Fruit fly (Drosophila melanogaster) whole organism, pupa: Measurements from ENCODE around the gene CG12229.

Experiments
- CG10348 ChIP-seq: fragments of 200-800 bp; sonication (Bioruptor generic); IDR thresholded peaks from 2 replicates; pipeline ENCODE4 v1.3.6; 2022; ENCODE audit warnings: missing biosample characterization, missing genetic modification characterization
- CG12605 ChIP-seq: fragments of 200-800 bp; sonication (Bioruptor generic); IDR thresholded peaks from 2 replicates; pipeline ENCODE4 v1.3.6; 2022; ENCODE audit warnings: missing biosample characterization, missing genetic modification characterization
- CG13204 ChIP-seq: fragments of 200-800 bp; sonication (Bioruptor generic); optimal IDR thresholded peaks from 2 replicates; lab custom pipeline; 2018; ENCODE audit warnings: missing biosample characterization, mild to moderate bottlenecking, missing genetic modification characterization, moderate library complexity
- CG14655 ChIP-seq: fragments of 200-800 bp; sonication (Bioruptor generic); optimal IDR thresholded peaks from 3 replicates; lab custom pipeline; 2017; ENCODE audit warnings: mild to moderate bottlenecking, missing biosample characterization, missing genetic modification reagents, missing genetic modification characterization
- CG15710 ChIP-seq: fragments of 200-800 bp; sonication (Bioruptor generic); optimal IDR thresholded peaks from 2 replicates; lab custom pipeline; 2018; ENCODE audit warnings: missing biosample characterization, mild to moderate bottlenecking, missing genetic modification characterization, moderate library complexity
- CG17806 ChIP-seq: fragments of 200-800 bp; sonication (Bioruptor generic); optimal IDR thresholded peaks from 2 replicates; lab custom pipeline; 2018; ENCODE audit warnings: missing biosample characterization, mild to moderate bottlenecking, missing genetic modification characterization, moderate library complexity
- CG32121 ChIP-seq: fragments of 200-800 bp; sonication (Bioruptor generic); IDR thresholded peaks from 2 replicates; pipeline ENCODE4 v1.3.6; 2022; ENCODE audit warnings: missing biosample characterization, missing genetic modification characterization
- CG34367 ChIP-seq: fragments of 200-800 bp; sonication (Bioruptor generic); optimal IDR thresholded peaks from 2 replicates; lab custom pipeline; 2018; ENCODE audit warnings: missing biosample characterization, mild to moderate bottlenecking, missing genetic modification characterization
- CG4496 ChIP-seq: fragments of 200-800 bp; sonication (Bioruptor generic); IDR thresholded peaks from 3 replicates; pipeline ENCODE4 v1.3.6; 2022; ENCODE audit warnings: missing biosample characterization, missing genetic modification characterization
- CG8159 ChIP-seq: fragments of 200-800 bp; sonication (Bioruptor generic); optimal IDR thresholded peaks from 3 replicates; lab custom pipeline; 2018; ENCODE audit warnings: missing biosample characterization, mild to moderate bottlenecking, missing genetic modification characterization, moderate library complexity
- CG8301 ChIP-seq: fragments of 200-800 bp; sonication (Bioruptor generic); optimal IDR thresholded peaks from 2 replicates; lab custom pipeline; 2018; ENCODE audit warnings: missing biosample characterization, mild to moderate bottlenecking, missing genetic modification characterization
- CG9948 ChIP-seq: fragments of 200-800 bp; sonication (Bioruptor generic); optimal IDR thresholded peaks from 2 replicates; lab custom pipeline; 2018; ENCODE audit warnings: missing biosample characterization, mild to moderate bottlenecking, missing genetic modification characterization, moderate library complexity
- D1 ChIP-seq: fragments of 200-800 bp; sonication (Bioruptor generic); optimal IDR thresholded peaks from 2 replicates; lab custom pipeline; 2018; ENCODE audit warnings: missing biosample characterization, mild to moderate bottlenecking, missing genetic modification characterization, moderate library complexity
- EcR ChIP-seq: fragments of 200-800 bp; sonication (Bioruptor generic); optimal IDR thresholded peaks from 3 replicates; lab custom pipeline; 2019; ENCODE audit warnings: missing biosample characterization, missing genetic modification characterization, mild to moderate bottlenecking, moderate library complexity, missing genetic modification reagents
- Ets98B ChIP-seq: fragments of 200-800 bp; sonication (Bioruptor generic); IDR thresholded peaks from 2 replicates; pipeline ENCODE4 v1.3.6; 2022; ENCODE audit warnings: missing biosample characterization, missing genetic modification characterization
- Pif1A ChIP-seq: fragments of 200-800 bp; sonication (Bioruptor generic); optimal IDR thresholded peaks from 3 replicates; lab custom pipeline; 2016; ENCODE audit warnings: missing biosample characterization, missing genetic modification characterization
- Pif1B ChIP-seq: fragments of 200-800 bp; sonication (Bioruptor generic); optimal IDR thresholded peaks from 3 replicates; lab custom pipeline; 2016; ENCODE audit warnings: missing biosample characterization, missing genetic modification characterization
- Snoo ChIP-seq: fragments of 200-800 bp; sonication (Bioruptor generic); optimal IDR thresholded peaks from 3 replicates; lab custom pipeline; 2017; ENCODE audit warnings: missing biosample characterization, mild to moderate bottlenecking, missing genetic modification characterization, inconsistent platforms
- fd96Ca ChIP-seq: fragments of 200-800 bp; sonication (Bioruptor generic); IDR thresholded peaks from 3 replicates; pipeline ENCODE4 v1.3.6; 2022; ENCODE audit warnings: missing biosample characterization, missing genetic modification characterization
- gl ChIP-seq: fragments of 200-800 bp; sonication (Bioruptor generic); optimal IDR thresholded peaks from 2 replicates; lab custom pipeline; 2018; ENCODE audit warnings: missing biosample characterization, mild to moderate bottlenecking, missing genetic modification characterization
- rn ChIP-seq: fragments of 200-800 bp; sonication (Bioruptor generic); IDR thresholded peaks from 2 replicates; pipeline ENCODE4 v1.3.6; 2022; ENCODE audit warnings: missing biosample characterization, missing genetic modification characterization

The CG12229 gene

dm6 chr3L:17427013-17427412 lies 9.2 kb downstream of the CG12229 start, which contains the start of gene Polr3G:
Gene Polr3G, minus strand, starts transcription at chr3L:17427130.
- TF ChIP-seq rn (GFP tag; lab: Robert Waterston, UW) = no peak
- TF ChIP-seq CG12605 (GFP tag; lab: Robert Waterston, UW) = no peak
- peak; percentile 16 for TF ChIP-seq Snoo
- no peak for TF ChIP-seq CG34367 (tag; lab: Kevin White, UChicago)
- TF ChIP-seq CG17806 = peak; percentile 2
- TF ChIP-seq CG32121 (GFP tag; lab: Robert Waterston, UW) = no peak

dm6 chr3L:17425132-17425713 lies 11.0 kb downstream of the CG12229 start, which contains the start of the genes Sec3 and COX7B:
Gene Sec3, minus strand, starts transcription at chr3L:17425217.
Gene COX7B, plus strand, starts transcription at chr3L:17425477.
- TF ChIP-seq Pif1A (GFP tag; lab: Kevin White, UChicago) = peak; percentile 42
- peak; percentile 8 for TF ChIP-seq EcR (GFP tag; lab: Kevin White, UChicago)
- peak; percentile 58 for TF ChIP-seq CG15710 (tag; lab: Kevin White, UChicago)
- TF ChIP-seq CG9948 = peak; percentile 32
- TF ChIP-seq Ets98B (GFP tag; lab: Robert Waterston, UW) = no peak
- peak; percentile 64 for TF ChIP-seq CG8159
- TF ChIP-seq Snoo = peak; percentile 43
- TF ChIP-seq CG8301 (tag; lab: Kevin White, UChicago) = peak; percentile 19
- no peak for TF ChIP-seq CG10348 (GFP tag; lab: Robert Waterston, UW)
- peak; percentile 17 for TF ChIP-seq CG14655 (GFP tag; lab: Kevin White, UChicago)
- no peak for TF ChIP-seq D1 (tag; lab: Kevin White, UChicago)
- peak; percentile 40 for TF ChIP-seq CG34367 (tag; lab: Kevin White, UChicago)
- TF ChIP-seq rn (GFP tag; lab: Robert Waterston, UW) = no peak
- TF ChIP-seq CG32121 (GFP tag; lab: Robert Waterston, UW) = peak; percentile 43; the same call in 1 of the 2 replicates
- peak; percentile 21 for TF ChIP-seq Pif1B
- no peak for TF ChIP-seq CG13204 (GFP tag; lab: Kevin White, UChicago)
- TF ChIP-seq gl = no peak
- peak; percentile 45 for TF ChIP-seq CG17806
- TF ChIP-seq CG4496 (GFP tag; lab: Robert Waterston, UW) = 0 out of 3 replicates have a peak, but pooled peaks have one; percentile 45
- 0 out of 2 replicates have a peak, but pooled peaks have one; percentile 9 for TF ChIP-seq CG12605 (GFP tag; lab: Robert Waterston, UW)
- TF ChIP-seq fd96Ca (GFP tag; lab: Robert Waterston, UW) = 0 out of 3 replicates have a peak, but pooled peaks have one; percentile 8
- TF ChIP-seq, all 21 proteins: peak for 15

DNA sequence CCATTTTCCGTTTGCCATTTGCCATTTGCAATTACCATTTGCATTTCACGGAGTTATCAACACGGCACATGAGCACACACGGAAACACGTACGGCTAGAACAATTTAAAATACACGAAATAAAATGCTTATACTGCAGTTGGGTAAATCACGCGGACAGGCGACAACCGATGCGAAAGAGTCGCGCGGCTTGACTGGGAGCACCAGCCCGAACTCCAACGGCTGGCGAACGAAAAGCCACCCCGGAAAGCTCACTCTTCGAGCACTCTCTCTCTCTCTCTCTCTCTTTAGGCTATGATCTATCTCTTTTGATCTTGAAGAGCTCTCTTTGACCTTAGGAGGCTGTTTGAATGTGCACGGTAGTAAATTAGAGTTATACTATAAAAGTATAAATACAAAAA lies 14.9 kb downstream of the CG12229 start, which contains the start of gene blot:
blot (minus strand) TSS at position 196 of the 400 bp plus-strand sequence.
- no peak for TF ChIP-seq CG17806
- peak; percentile 51; the same call in 1 of the 2 replicates for TF ChIP-seq CG12605 (GFP tag; lab: Robert Waterston, UW)
- TF ChIP-seq Pif1A (GFP tag; lab: Kevin White, UChicago) = no peak
- TF ChIP-seq gl = no peak
- TF ChIP-seq fd96Ca (GFP tag; lab: Robert Waterston, UW) = no peak; the same call in 2 of the 3 replicates
- no peak for TF ChIP-seq CG34367 (tag; lab: Kevin White, UChicago)
- TF ChIP-seq CG8159 = no peak
- no peak for TF ChIP-seq CG14655 (GFP tag; lab: Kevin White, UChicago)
- TF ChIP-seq rn (GFP tag; lab: Robert Waterston, UW) = no peak
- TF ChIP-seq CG8301 (tag; lab: Kevin White, UChicago) = no peak
- TF ChIP-seq CG32121 (GFP tag; lab: Robert Waterston, UW) = peak; percentile 55; the same call in 1 of the 2 replicates
- TF ChIP-seq Pif1B = peak; percentile 52
- no peak for TF ChIP-seq Snoo
- peak; percentile 43; the same call in 2 of the 3 replicates for TF ChIP-seq CG4496 (GFP tag; lab: Robert Waterston, UW)
- no peak for TF ChIP-seq CG9948
- no peak for TF ChIP-seq CG13204 (GFP tag; lab: Kevin White, UChicago)
- no peak for TF ChIP-seq D1 (tag; lab: Kevin White, UChicago)
- no peak for TF ChIP-seq CG15710 (tag; lab: Kevin White, UChicago)
- no peak for TF ChIP-seq EcR (GFP tag; lab: Kevin White, UChicago)
- TF ChIP-seq Ets98B (GFP tag; lab: Robert Waterston, UW) = peak; percentile 62

DNA sequence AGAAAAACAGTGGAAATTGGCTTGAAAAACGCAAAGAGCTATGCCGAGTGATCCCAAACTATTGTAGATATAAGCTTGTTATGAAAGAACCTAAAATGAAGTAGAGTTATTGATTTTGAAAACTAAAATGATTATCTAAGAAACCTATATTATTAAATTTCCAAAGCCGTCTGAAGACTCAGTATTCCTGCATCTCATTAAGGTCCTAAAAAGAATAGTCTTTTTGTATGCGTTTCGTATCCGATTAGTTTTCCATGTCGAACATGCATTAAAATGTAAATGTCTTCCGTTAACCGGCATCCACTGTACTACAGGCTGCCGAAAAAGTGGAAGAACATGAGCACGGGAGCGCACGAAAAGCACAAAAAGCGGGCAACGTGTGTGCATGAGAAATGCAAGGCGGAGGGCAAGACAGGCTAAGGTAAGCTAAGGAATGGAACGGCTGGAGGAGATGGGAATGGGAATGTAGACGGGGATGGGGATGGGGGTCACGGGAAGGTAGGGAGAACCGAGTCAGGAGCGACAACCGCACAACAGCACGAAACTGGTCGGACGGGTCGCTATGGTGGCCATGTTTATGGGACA lies 15.5 kb downstream of the CG12229 start:
- TF ChIP-seq CG17806 (peak; percentile 74), gl (peak; percentile 50), rn (GFP tag; lab: Robert Waterston, UW) (no peak), CG4496 (GFP tag; lab: Robert Waterston, UW) (no peak; the same call in 2 of the 3 replicates), EcR (GFP tag; lab: Kevin White, UChicago) (peak; percentile 94), CG9948 (peak; percentile 79), Snoo (peak; percentile 68), Pif1A (GFP tag; lab: Kevin White, UChicago) (peak; percentile 76), CG13204 (GFP tag; lab: Kevin White, UChicago) (peak; percentile 69), Pif1B (peak; percentile 78), CG8159 (peak; percentile 89), CG15710 (tag; lab: Kevin White, UChicago) (peak; percentile 87), CG12605 (GFP tag; lab: Robert Waterston, UW) (no peak), CG32121 (GFP tag; lab: Robert Waterston, UW) (no peak), CG8301 (tag; lab: Kevin White, UChicago) (peak; percentile 69), D1 (tag; lab: Kevin White, UChicago) (peak; percentile 55), CG34367 (tag; lab: Kevin White, UChicago) (peak; percentile 68), CG14655 (GFP tag; lab: Kevin White, UChicago) (peak; percentile 73), Ets98B (GFP tag; lab: Robert Waterston, UW) (no peak), CG10348 (GFP tag; lab: Robert Waterston, UW) (no peak), fd96Ca (GFP tag; lab: Robert Waterston, UW) (peak; percentile 38; the same call in 1 of the 3 replicates)
